Fruit fly (Drosophila melanogaster): Measurements from ENCODE around the gene CG31274.

Gene CG31274

dm6 chr3R:16987220-16987923, 5.4 kb upstream of the CG31274 start, which contains the start of gene CG18622 (continued):
- TF ChIP-seq hb (GFP tag; IDR thresholded peaks at IDR 0.05; ENCODE audit: partially characterized antibody) (no peak), insv (GFP tag; optimal IDR thresholded peaks at IDR 0.05) (no peak), Rfx (GFP tag; IDR thresholded peaks at IDR 0.05) (no peak), lola (GFP tag; optimal IDR thresholded peaks at IDR 0.05) (no peak), Usf (GFP tag; optimal IDR thresholded peaks at IDR 0.05) (no peak), fd96Cb (tag; optimal IDR thresholded peaks at IDR 0.05) (peak; percentile 6), Lhr (GFP tag; optimal IDR thresholded peaks at IDR 0.05) (no peak), TFAM (GFP tag; optimal IDR thresholded peaks at IDR 0.05) (no peak), ase (GFP tag; IDR thresholded peaks at IDR 0.05) (no peak), Xbp1 (GFP tag; optimal IDR thresholded peaks at IDR 0.05) (no peak), Ptx1 (GFP tag; IDR thresholded peaks at IDR 0.05) (no peak), en (GFP tag; optimal IDR thresholded peaks at IDR 0.05) (no peak), dpn (GFP tag; optimal IDR thresholded peaks at IDR 0.05) (no peak), Trl (optimal IDR thresholded peaks at IDR 0.05) (peak; percentile 56 to 74), Trl (GFP tag; optimal IDR thresholded peaks at IDR 0.05) (no peak), CG2129 (GFP tag; IDR thresholded peaks at IDR 0.05; ENCODE audit: partially characterized antibody) (no peak), CG14441 (GFP tag; IDR thresholded peaks at IDR 0.05) (no peak), ftz-f1 (GFP tag; optimal IDR thresholded peaks at IDR 0.05) (peak; percentile 86), CG31365 (tag; optimal IDR thresholded peaks at IDR 0.05) (no peak), CHES-1-like (GFP tag; optimal IDR thresholded peaks at IDR 0.05) (no peak), ATbp (GFP tag; optimal IDR thresholded peaks at IDR 0.05) (no peak), Sry-β (GFP tag; optimal IDR thresholded peaks at IDR 0.05) (no peak), CG17829 (tag; optimal IDR thresholded peaks at IDR 0.05) (no peak), CG10147 (GFP tag; optimal IDR thresholded peaks at IDR 0.05) (no peak), gem (tag; optimal IDR thresholded peaks at IDR 0.05) (peak; percentile 46), CG15601 (tag; optimal IDR thresholded peaks at IDR 0.05) (no peak), chif (GFP tag; optimal IDR thresholded peaks at IDR 0.05) (no peak), emc (GFP tag; optimal IDR thresholded peaks at IDR 0.05) (no peak), Med (GFP tag) (peak; percentile 76), CG32532 (GFP tag; IDR thresholded peaks at IDR 0.05) (peak; percentile 29), yki (optimal IDR thresholded peaks at IDR 0.05) (no peak), CG8944 (GFP tag; optimal IDR thresholded peaks at IDR 0.05) (no peak), CG17186 (GFP tag; optimal IDR thresholded peaks at IDR 0.05) (no peak), CG18764 (GFP tag; optimal IDR thresholded peaks at IDR 0.05) (no peak), aop (GFP tag; IDR thresholded peaks at IDR 0.05) (no peak), grn (GFP tag; optimal IDR thresholded peaks at IDR 0.05) (peak; percentile 2), twi (tag; optimal IDR thresholded peaks at IDR 0.05) (no peak), Ets97D (GFP tag; optimal IDR thresholded peaks at IDR 0.05) (no peak), CG4282 (GFP tag; optimal IDR thresholded peaks at IDR 0.05) (no peak), CG9727 (GFP tag; optimal IDR thresholded peaks at IDR 0.05) (no peak), tna (GFP tag; IDR thresholded peaks at IDR 0.05; ENCODE audit: partially characterized antibody) (no peak; the same call in 1 of the 2 replicates), CG16779 (GFP tag; IDR thresholded peaks at IDR 0.05) (no peak), CG7963 (GFP tag; IDR thresholded peaks at IDR 0.05; ENCODE audit: partially characterized antibody) (0 out of 3 replicates have a peak, but pooled peaks have one; percentile 34), Nf-YB (GFP tag; optimal IDR thresholded peaks at IDR 0.05) (no peak), mirr (GFP tag; optimal IDR thresholded peaks at IDR 0.05) (peak; percentile 75), sob (GFP tag; IDR thresholded peaks at IDR 0.05) (peak; percentile 37; the same call in 1 of the 2 replicates), CG4820 (GFP tag; optimal IDR thresholded peaks at IDR 0.05) (no peak), CG17612 (GFP tag; IDR thresholded peaks at IDR 0.05) (no peak), CG3847 (GFP tag; IDR thresholded peaks at IDR 0.05) (no peak), unpg (GFP tag; optimal IDR thresholded peaks at IDR 0.05) (no peak), slou (GFP tag; optimal IDR thresholded peaks at IDR 0.05) (no peak)
